Worm (Caenorhabditis elegans): ENCODE results near the gene T02G5.15.

T02G5.15 gene

ce11 chrII:7104794-7105613 is 20.9 kb downstream of the T02G5.15 start, which contains the start of the genes farl-11 and rpl-33 (continued):
- TF ChIP-seq T07F8.4 (tag; optimal IDR thresholded peaks at IDR 0.05) (no peak), F23B12.7 (tag; optimal IDR thresholded peaks at IDR 0.05; ENCODE audit: insufficient read depth) (peak; percentile 89), F33H1.4 (GFP tag; IDR thresholded peaks at IDR 0.05) (peak; percentile 57), snpc-1.3 (tag; optimal IDR thresholded peaks at IDR 0.05; ENCODE audit: insufficient read depth) (peak; percentile 59), lsl-1 (GFP tag; optimal IDR thresholded peaks at IDR 0.05) (peak; percentile 73), pbrm-1 (GFP tag; IDR thresholded peaks at IDR 0.05) (0 out of 2 replicates have a peak, but pooled peaks have one; percentile 17), ama-1 (optimal IDR thresholded peaks at IDR 0.05) (no peak), ama-1 (GFP tag; optimal IDR thresholded peaks at IDR 0.05) (no peak), cebp-1 (GFP tag; IDR thresholded peaks at IDR 0.05) (no peak), cebp-1 (tag; optimal IDR thresholded peaks at IDR 0.05) (peak; percentile 43), madf-3 (GFP tag; IDR thresholded peaks at IDR 0.05) (no peak), xnd-1 (tag; optimal IDR thresholded peaks at IDR 0.05) (no peak), F39B2.1 (GFP tag; IDR thresholded peaks at IDR 0.05) (no peak), dpff-1 (tag; optimal IDR thresholded peaks at IDR 0.05) (no peak), ceh-100 (GFP tag; IDR thresholded peaks at IDR 0.05) (no peak; the same call in 1 of the 2 replicates), nhr-80 (tag; optimal IDR thresholded peaks at IDR 0.05) (peak; percentile 48)

ce11 chrII:7106313-7106712 is 22.2 kb downstream of the T02G5.15 start:
- TF ChIP-seq madf-3 (GFP tag; IDR thresholded peaks at IDR 0.05) (0 out of 2 replicates have a peak, but pooled peaks have one; percentile 6), Y53G8AR.9 (GFP tag; conservative IDR thresholded peaks at IDR 0.05) (0 out of 2 replicates have a peak, but pooled peaks have one; percentile 33), ekl-4 (GFP tag; IDR thresholded peaks at IDR 0.05) (peak; percentile 62; the same call in 1 of the 2 replicates), snpc-1.3 (tag; optimal IDR thresholded peaks at IDR 0.05; ENCODE audit: insufficient read depth) (no peak), gei-17 (GFP tag; optimal IDR thresholded peaks at IDR 0.05) (no peak), attf-6 (GFP tag; IDR thresholded peaks at IDR 0.05) (peak; percentile 43; the same call in 1 of the 2 replicates), F37B4.10 (GFP tag; IDR thresholded peaks at IDR 0.05) (no peak), F39B2.1 (GFP tag; IDR thresholded peaks at IDR 0.05) (peak; percentile 51; the same call in 1 of the 2 replicates), F33H1.4 (GFP tag; IDR thresholded peaks at IDR 0.05) (0 out of 2 replicates have a peak, but pooled peaks have one; percentile 5), unc-130 (GFP tag; optimal IDR thresholded peaks at IDR 0.05) (no peak), madf-6 (GFP tag; IDR thresholded peaks at IDR 0.05) (peak; percentile 67), snpc-3.4 (tag; optimal IDR thresholded peaks at IDR 0.05) (peak; percentile 3), lin-54 (GFP tag; optimal IDR thresholded peaks at IDR 0.05) (peak; percentile 25)

ce11 chrII:7109956-7110355 is 25.8 kb downstream of the T02G5.15 start, which contains the start of gene F10E7.9:
Gene F10E7.9 (minus strand): TSS chrII:7110056.
- TF ChIP-seq nhr-120 (GFP tag; IDR thresholded peaks at IDR 0.05) (no peak), Y56A3A.18 (GFP tag; IDR thresholded peaks at IDR 0.05) (no peak), snpc-1.3 (tag; optimal IDR thresholded peaks at IDR 0.05; ENCODE audit: insufficient read depth) (no peak), zim-3 (tag; optimal IDR thresholded peaks at IDR 0.05) (no peak), him-1 (tag; optimal IDR thresholded peaks at IDR 0.05) (no peak), ztf-28 (GFP tag; IDR thresholded peaks at IDR 0.05) (no peak), B0336.3 (GFP tag; IDR thresholded peaks at IDR 0.05) (no peak)

- TF ChIP-seq F10E7.11 (tag; optimal IDR thresholded peaks at IDR 0.05) (peak; percentile 21), hmg-20 (GFP tag; IDR thresholded peaks at IDR 0.05) (no peak)
These were observed 27.0 kb downstream of the T02G5.15 start for ce11 chrII:7111012-7111656.
